Fruit fly (Drosophila melanogaster) whole organism, embryonic: ENCODE results near the gene CG7794.

Source experiments
- Aef1 ChIP-seq: fragments of 200-800 bp; sonication (Bioruptor generic); IDR thresholded peaks from 3 replicates; pipeline ENCODE4 v1.3.6; 2022; ENCODE audit warnings: missing biosample characterization, missing genetic modification characterization
- CG10274 ChIP-seq: fragments of 200-800 bp; sonication (Bioruptor generic); optimal IDR thresholded peaks from 3 replicates; lab custom pipeline; 2017; ENCODE audit warnings: missing biosample characterization, mild to moderate bottlenecking, missing genetic modification characterization
- CG10431 ChIP-seq: fragments of 200-800 bp; sonication (Bioruptor generic); optimal IDR thresholded peaks from 3 replicates; lab custom pipeline; 2018; ENCODE audit warnings: missing biosample characterization, mild to moderate bottlenecking, missing genetic modification characterization
- CG11247 ChIP-seq: fragments of 200-800 bp; sonication (Bioruptor generic); IDR thresholded peaks from 2 replicates; pipeline ENCODE4 v1.3.6; 2022; ENCODE audit warnings: missing biosample characterization, missing genetic modification characterization
- CG12219 ChIP-seq: fragments of 200-800 bp; sonication (Bioruptor generic); optimal IDR thresholded peaks from 3 replicates; lab custom pipeline; 2018; ENCODE audit warnings: missing biosample characterization, mild to moderate bottlenecking, missing genetic modification characterization
- CG12659 ChIP-seq: fragments of 200-800 bp; sonication (Bioruptor generic); optimal IDR thresholded peaks from 3 replicates; lab custom pipeline; 2017; ENCODE audit warnings: mild to moderate bottlenecking, missing biosample characterization, missing genetic modification reagents, missing genetic modification characterization
- CG1603 ChIP-seq: fragments of 200-800 bp; sonication (Bioruptor generic); optimal IDR thresholded peaks from 2 replicates; lab custom pipeline; 2019; ENCODE audit warnings: missing biosample characterization, mild to moderate bottlenecking, missing genetic modification characterization, moderate library complexity
- CG16863 ChIP-seq: fragments of 200-800 bp; sonication (Bioruptor generic); optimal IDR thresholded peaks from 3 replicates; lab custom pipeline; 2016; ENCODE audit warnings: missing biosample characterization, missing genetic modification characterization
- CG17186 ChIP-seq: fragments of 200-800 bp; sonication (Bioruptor generic); optimal IDR thresholded peaks from 3 replicates; lab custom pipeline; 2017; ENCODE audit warnings: missing biosample characterization, missing genetic modification reagents, missing genetic modification characterization
- CG18476 ChIP-seq: fragments of 200-800 bp; sonication (Bioruptor generic); optimal IDR thresholded peaks from 2 replicates; lab custom pipeline; 2016; ENCODE audit warnings: missing biosample characterization, mild to moderate bottlenecking, missing genetic modification characterization
- CG18619 ChIP-seq: fragments of 200-800 bp; sonication (Bioruptor generic); optimal IDR thresholded peaks from 3 replicates; lab custom pipeline; 2017; ENCODE audit warnings: missing biosample characterization, mild to moderate bottlenecking, missing genetic modification characterization
- CG3163 ChIP-seq: fragments of 200-800 bp; sonication (Bioruptor generic); optimal IDR thresholded peaks from 3 replicates; lab custom pipeline; 2016; ENCODE audit warnings: missing biosample characterization, missing genetic modification characterization
- CG34376 ChIP-seq: fragments of 200-800 bp; sonication (Bioruptor generic); optimal IDR thresholded peaks from 2 replicates; lab custom pipeline; 2018; ENCODE audit warnings: missing biosample characterization, mild to moderate bottlenecking, missing genetic modification characterization
- CG3847 ChIP-seq: fragments of 200-800 bp; sonication (Bioruptor generic); IDR thresholded peaks from 2 replicates; pipeline ENCODE4 v1.3.6; 2022; ENCODE audit warnings: missing biosample characterization, missing genetic modification characterization
- CG6254 ChIP-seq: fragments of 200-800 bp; sonication (Bioruptor generic); optimal IDR thresholded peaks from 3 replicates; lab custom pipeline; 2017; ENCODE audit warnings: mild to moderate bottlenecking, missing biosample characterization, missing genetic modification reagents, missing genetic modification characterization
- CG7987 ChIP-seq: fragments of 200-800 bp; sonication (Bioruptor generic); optimal IDR thresholded peaks from 2 replicates; lab custom pipeline; 2018; ENCODE audit warnings: missing biosample characterization, mild to moderate bottlenecking, missing genetic modification characterization, moderate library complexity
- CG8290 ChIP-seq, 3 experiments: fragments of 200-800 bp; sonication (Bioruptor generic); optimal IDR thresholded peaks; 2 replicates each; lab custom pipeline; 2016 to 2019; ENCODE audit warnings: missing biosample characterization in 3 of 3, missing genetic modification characterization in 3 of 3, mild to moderate bottlenecking in 2 of 3, moderate library complexity in 1 of 3
- CG8359 ChIP-seq: fragments of 200-800 bp; sonication (Bioruptor generic); optimal IDR thresholded peaks from 2 replicates; lab custom pipeline; 2017; ENCODE audit warnings: missing biosample characterization, mild to moderate bottlenecking, missing genetic modification characterization, borderline replicate concordance
- CkIIα-i1 ChIP-seq: fragments of 200-800 bp; sonication (Bioruptor generic); IDR thresholded peaks from 2 replicates; pipeline ENCODE4 v1.3.6; 2022; ENCODE audit warnings: missing biosample characterization, missing genetic modification characterization
- D19A ChIP-seq: fragments of 200-800 bp; optimal IDR thresholded peaks from 3 replicates; lab custom pipeline; 2019; ENCODE audit warnings: missing biosample characterization, mild to moderate bottlenecking, missing genetic modification characterization, moderate library complexity
- Doc2 ChIP-seq: fragments of 200-800 bp; sonication (Bioruptor generic); IDR thresholded peaks from 2 replicates; pipeline ENCODE4 v1.3.6; 2022; ENCODE audit warnings: missing biosample characterization, missing genetic modification characterization
- Dp ChIP-seq: fragments of 200-800 bp; sonication (Bioruptor generic); optimal IDR thresholded peaks from 2 replicates; lab custom pipeline; 2018; ENCODE audit warnings: missing biosample characterization, mild to moderate bottlenecking, missing genetic modification characterization, moderate library complexity
- Dref ChIP-seq: fragments of 200-800 bp; sonication (Bioruptor generic); IDR thresholded peaks from 2 replicates; pipeline ENCODE4 v1.3.6; 2022; ENCODE audit warnings: missing biosample characterization, missing genetic modification characterization
- E2f1 ChIP-seq: fragments of 200-800 bp; sonication (Bioruptor generic); IDR thresholded peaks from 2 replicates; pipeline ENCODE4 v1.3.6; 2022; ENCODE audit warnings: missing biosample characterization, missing genetic modification characterization
- Ets97D ChIP-seq: fragments of 200-800 bp; sonication (Bioruptor generic); optimal IDR thresholded peaks from 3 replicates; lab custom pipeline; 2016; ENCODE audit warnings: missing biosample characterization, missing genetic modification characterization
- HLH4C ChIP-seq: fragments of 200-800 bp; sonication (Bioruptor generic); IDR thresholded peaks from 3 replicates; pipeline ENCODE4 v1.3.6; 2022; ENCODE audit warnings: missing biosample characterization, missing genetic modification characterization; ENCODE audit not compliant: partially characterized antibody
- Hey ChIP-seq: fragments of 200-800 bp; sonication (Bioruptor generic); optimal IDR thresholded peaks from 3 replicates; lab custom pipeline; 2018; ENCODE audit warnings: missing biosample characterization, mild to moderate bottlenecking, missing genetic modification characterization
- Hr3 ChIP-seq: fragments of 200-800 bp; sonication (Bioruptor generic); optimal IDR thresholded peaks from 3 replicates; lab custom pipeline; 2016; ENCODE audit warnings: missing biosample characterization, missing genetic modification characterization
- MTF-1 ChIP-seq: fragments of 200-800 bp; sonication (Bioruptor generic); optimal IDR thresholded peaks from 2 replicates; lab custom pipeline; 2018; ENCODE audit warnings: missing biosample characterization, mild to moderate bottlenecking, missing genetic modification characterization, borderline replicate concordance
- Med ChIP-seq: fragments of 200-800 bp; sonication (Bioruptor generic); peaks from one replicate; lab custom pipeline; 2016; ENCODE audit warnings: missing biosample characterization, missing genetic modification characterization, mild to moderate bottlenecking, inconsistent platforms, moderate library complexity
- Mes4 ChIP-seq: fragments of 200-800 bp; sonication (Bioruptor generic); optimal IDR thresholded peaks from 2 replicates; lab custom pipeline; 2016; ENCODE audit warnings: missing biosample characterization, missing genetic modification characterization
- Nf-YC ChIP-seq: fragments of 200-800 bp; optimal IDR thresholded peaks from 3 replicates; lab custom pipeline; 2019; ENCODE audit warnings: missing biosample characterization, mild to moderate bottlenecking, missing genetic modification characterization, moderate library complexity
- Sin3A ChIP-seq: fragments of >200 bp; optimal IDR thresholded peaks from 2 replicates; lab custom pipeline; 2018
- Sox100B ChIP-seq: fragments of 200-800 bp; sonication (Bioruptor generic); optimal IDR thresholded peaks from 3 replicates; lab custom pipeline; 2018; ENCODE audit warnings: missing biosample characterization, mild to moderate bottlenecking, missing genetic modification characterization
- bcd ChIP-seq: fragments of 200-800 bp; sonication (Bioruptor generic); optimal IDR thresholded peaks from 2 replicates; lab custom pipeline; 2017; ENCODE audit warnings: missing biosample characterization, mild to moderate bottlenecking, missing genetic modification characterization
- ftz-f1 ChIP-seq: fragments of 200-800 bp; sonication (Bioruptor generic); optimal IDR thresholded peaks from 2 replicates; lab custom pipeline; 2016; ENCODE audit warnings: missing biosample characterization, missing genetic modification characterization
- grn ChIP-seq: fragments of 200-800 bp; sonication (Bioruptor generic); optimal IDR thresholded peaks from 3 replicates; lab custom pipeline; 2017; ENCODE audit warnings: missing biosample characterization, missing genetic modification characterization
- hbn ChIP-seq: fragments of 200-800 bp; sonication (Bioruptor generic); IDR thresholded peaks from 2 replicates; pipeline ENCODE4 v1.3.6; 2022; ENCODE audit warnings: missing biosample characterization, missing genetic modification characterization; ENCODE audit not compliant: partially characterized antibody
- jing ChIP-seq: fragments of 200-800 bp; sonication (Bioruptor generic); optimal IDR thresholded peaks from 2 replicates; lab custom pipeline; 2018; ENCODE audit warnings: missing biosample characterization, mild to moderate bottlenecking, missing genetic modification characterization
- lab ChIP-seq: fragments of 200-800 bp; sonication (Bioruptor generic); optimal IDR thresholded peaks from 3 replicates; lab custom pipeline; 2017; ENCODE audit warnings: missing biosample characterization, missing genetic modification characterization, mild to moderate bottlenecking, moderate library complexity, missing genetic modification reagents
- org-1 ChIP-seq: fragments of 200-800 bp; sonication (Bioruptor generic); optimal IDR thresholded peaks from 2 replicates; lab custom pipeline; 2017; ENCODE audit warnings: missing biosample characterization, missing genetic modification characterization
- pb ChIP-seq: fragments of 200-800 bp; sonication (Bioruptor generic); optimal IDR thresholded peaks from 3 replicates; lab custom pipeline; 2016; ENCODE audit warnings: missing biosample characterization, missing genetic modification characterization
- peb ChIP-seq: fragments of 200-800 bp; sonication (Bioruptor generic); IDR thresholded peaks from 2 replicates; pipeline ENCODE4 v1.3.6; 2022; ENCODE audit warnings: missing biosample characterization, missing genetic modification characterization
- pzg ChIP-seq: fragments of 200-800 bp; sonication (Bioruptor generic); optimal IDR thresholded peaks from 3 replicates; lab custom pipeline; 2018; ENCODE audit warnings: missing biosample characterization, mild to moderate bottlenecking, missing genetic modification characterization, moderate library complexity
- rib ChIP-seq: fragments of 200-800 bp; sonication (Bioruptor generic); IDR thresholded peaks from 2 replicates; pipeline ENCODE4 v1.3.6; 2022; ENCODE audit warnings: missing biosample characterization, missing genetic modification characterization
- seq ChIP-seq: fragments of 200-800 bp; sonication (Bioruptor generic); IDR thresholded peaks from 2 replicates; pipeline ENCODE4 v1.3.6; 2022; ENCODE audit warnings: missing biosample characterization, missing genetic modification characterization
- shn ChIP-seq: fragments of 200-800 bp; sonication (Bioruptor generic); optimal IDR thresholded peaks from 3 replicates; lab custom pipeline; 2016; ENCODE audit warnings: missing biosample characterization, missing genetic modification characterization
- sisA ChIP-seq: fragments of 200-800 bp; sonication (Bioruptor generic); IDR thresholded peaks from 2 replicates; pipeline ENCODE4 v1.3.6; 2022; ENCODE audit warnings: missing biosample characterization, missing genetic modification characterization
- ssp ChIP-seq: fragments of 200-800 bp; sonication (Bioruptor generic); IDR thresholded peaks from 2 replicates; pipeline ENCODE4 v1.3.6; 2022; ENCODE audit warnings: missing biosample characterization, missing genetic modification characterization

Gene CG7794

DNA sequence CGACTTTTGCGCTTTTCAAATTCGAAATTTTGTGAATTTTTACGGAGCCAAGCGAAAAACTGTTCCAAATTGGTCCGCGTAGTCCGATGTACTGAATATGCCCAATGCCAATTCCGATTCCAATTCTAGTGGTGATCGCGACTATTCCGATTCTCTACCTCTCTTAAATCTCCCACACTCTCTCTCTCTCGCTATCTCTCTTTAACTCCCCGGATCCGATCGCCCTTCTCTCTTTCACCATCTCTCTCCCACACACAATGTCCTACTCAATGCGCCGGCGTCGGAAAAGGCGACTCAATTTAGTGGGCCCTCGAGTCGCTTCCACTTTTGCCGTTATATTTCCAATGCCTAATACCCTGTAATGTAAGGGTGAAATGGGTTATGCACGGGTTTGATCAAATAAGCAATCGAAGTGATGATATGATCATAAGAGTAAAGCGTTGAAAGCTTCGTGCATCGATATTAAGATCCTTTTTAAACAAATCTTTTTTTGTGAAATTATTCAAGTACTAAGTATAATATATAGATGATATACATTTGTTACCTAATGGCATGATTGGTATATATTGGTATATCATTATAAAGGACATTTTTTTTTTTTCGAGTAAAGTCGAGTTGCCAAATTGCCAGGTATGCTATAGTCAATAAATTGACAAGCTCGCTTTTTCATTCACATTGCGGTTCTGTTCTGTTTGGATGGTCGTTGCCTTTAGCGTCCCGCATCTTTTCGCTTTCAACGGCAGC, 25.9 kb downstream of the CG7794 start (continued):
- no peak for TF ChIP-seq Dp (GFP tag; lab: Kevin White, UChicago)
- TF ChIP-seq D19A: peak; percentile 62
- TF ChIP-seq seq (GFP tag; lab: Robert Waterston, UW): peak; percentile 25; the same call in 1 of the 2 replicates
- no peak for TF ChIP-seq CG17186 (GFP tag; lab: Kevin White, UChicago)
- TF ChIP-seq hbn (GFP tag; lab: Robert Waterston, UW): no peak
- TF ChIP-seq Mes4: no peak
- 0 out of 2 replicates have a peak, but pooled peaks have one; percentile 41 for TF ChIP-seq rib (GFP tag; lab: Robert Waterston, UW)
- TF ChIP-seq Sin3A: no peak
- peak; percentile 12 for TF ChIP-seq Nf-YC
- no peak for TF ChIP-seq grn (GFP tag; lab: Kevin White, UChicago)
- peak; percentile 45 for TF ChIP-seq lab (GFP tag; lab: Kevin White, UChicago)
- TF ChIP-seq jing (GFP tag; lab: Kevin White, UChicago): peak; percentile 36
- TF ChIP-seq CG3847 (GFP tag; lab: Robert Waterston, UW): peak; percentile 35
- peak; percentile 29 for TF ChIP-seq CG12219 (GFP tag; lab: Kevin White, UChicago)
- peak; percentile 45 for TF ChIP-seq CG6254 (GFP tag; lab: Kevin White, UChicago)
- peak; percentile 44 for TF ChIP-seq ssp (GFP tag; lab: Robert Waterston, UW)
- no peak; the same call in 2 of the 3 replicates for TF ChIP-seq Aef1 (GFP tag; lab: Robert Waterston, UW)
- peak; percentile 27 for TF ChIP-seq CG10274 (GFP tag; lab: Kevin White, UChicago)
- TF ChIP-seq Med (GFP tag; lab: Kevin White, UChicago): peak; percentile 80
- TF ChIP-seq CG3163: peak; percentile 79
- TF ChIP-seq CG7987: no peak
- no peak for TF ChIP-seq peb (GFP tag; lab: Robert Waterston, UW)
- no peak for TF ChIP-seq ftz-f1 (GFP tag; lab: Kevin White, UChicago)
- TF ChIP-seq Dref (GFP tag; lab: Robert Waterston, UW): no peak
- peak; percentile 74 for TF ChIP-seq bcd (GFP tag; lab: Kevin White, UChicago)
- no peak for TF ChIP-seq pb (GFP tag; lab: Kevin White, UChicago)
- peak; percentile 22; the same call in 1 of the 2 replicates for TF ChIP-seq E2f1
- TF ChIP-seq CG10431: no peak
- no peak for TF ChIP-seq CG16863
- no peak for TF ChIP-seq Doc2 (GFP tag; lab: Robert Waterston, UW)
- TF ChIP-seq Hr3 (GFP tag; lab: Kevin White, UChicago): peak; percentile 76
- TF ChIP-seq org-1 (GFP tag; lab: Kevin White, UChicago): peak; percentile 73
- TF ChIP-seq Hey: no peak
- TF ChIP-seq CG12659 (GFP tag; lab: Kevin White, UChicago): peak; percentile 71
- peak; percentile 7 for TF ChIP-seq shn (GFP tag; lab: Kevin White, UChicago)
- TF ChIP-seq Sox100B (GFP tag; lab: Kevin White, UChicago): peak; percentile 75
- peak; percentile 10 for TF ChIP-seq CG8290 (GFP tag; optimal IDR thresholded peaks at IDR 0.05; lab: Kevin White, UChicago)
- peak in 1 of 2 experiments; percentile 7 for TF ChIP-seq CG8290 (tag; optimal IDR thresholded peaks at IDR 0.05; lab: Kevin White, UChicago)
- TF ChIP-seq Ets97D (GFP tag; lab: Kevin White, UChicago): no peak
- 0 out of 2 replicates have a peak, but pooled peaks have one; percentile 9 for TF ChIP-seq CG11247
- peak; percentile 72 for TF ChIP-seq CG18619 (GFP tag; lab: Kevin White, UChicago)
- no peak for TF ChIP-seq CkIIα-i1 (GFP tag; lab: Robert Waterston, UW)
- peak; percentile 55; the same call in 1 of the 2 replicates for TF ChIP-seq sisA (GFP tag; lab: Robert Waterston, UW)
- TF ChIP-seq CG18476 (GFP tag; lab: Kevin White, UChicago): peak; percentile 40
- no peak for TF ChIP-seq HLH4C (GFP tag; lab: Robert Waterston, UW)
- peak; percentile 42 for TF ChIP-seq CG1603 (tag; lab: Kevin White, UChicago)
- TF ChIP-seq pzg: no peak
- no peak for TF ChIP-seq CG34376 (GFP tag; lab: Kevin White, UChicago)
- TF ChIP-seq MTF-1 (GFP tag; lab: Kevin White, UChicago): no peak
- peak; percentile 15 for TF ChIP-seq CG8359 (GFP tag; lab: Kevin White, UChicago)
